Fruit fly (Drosophila melanogaster) whole organism, embryonic: ENCODE measurements around the gene CG43055.

Experiments used
- Blimp-1 ChIP-seq: fragments of 200-800 bp; sonication (Bioruptor generic); optimal IDR thresholded peaks from 3 replicates; lab custom pipeline; 2018; ENCODE audit warnings: missing biosample characterization, missing genetic modification characterization, mild to moderate bottlenecking, moderate library complexity, missing genetic modification reagents
- CG11093 ChIP-seq: fragments of 200-800 bp; sonication (Bioruptor generic); IDR thresholded peaks from 3 replicates; pipeline ENCODE4 v1.3.6; 2022; ENCODE audit warnings: missing biosample characterization, missing genetic modification characterization
- CG14667 ChIP-seq: fragments of 200-800 bp; sonication (Bioruptor generic); IDR thresholded peaks from 2 replicates; pipeline ENCODE4 v1.3.6; 2022; ENCODE audit warnings: missing biosample characterization, missing genetic modification characterization
- CG15601 ChIP-seq: fragments of 200-800 bp; sonication (Bioruptor generic); optimal IDR thresholded peaks from 3 replicates; lab custom pipeline; 2019; ENCODE audit warnings: missing biosample characterization, mild to moderate bottlenecking, missing genetic modification characterization, moderate library complexity
- CG15696 ChIP-seq: fragments of 200-800 bp; sonication (Bioruptor generic); optimal IDR thresholded peaks from 2 replicates; lab custom pipeline; 2019; ENCODE audit warnings: missing biosample characterization, mild to moderate bottlenecking, missing genetic modification characterization, moderate library complexity
- CG16779 ChIP-seq: fragments of 200-800 bp; sonication (Bioruptor generic); IDR thresholded peaks from 2 replicates; pipeline ENCODE4 v1.3.6; 2022; ENCODE audit warnings: missing biosample characterization, missing genetic modification characterization
- CG33557 ChIP-seq: fragments of 200-800 bp; sonication (Bioruptor generic); optimal IDR thresholded peaks from 2 replicates; lab custom pipeline; 2019; ENCODE audit warnings: missing biosample characterization, mild to moderate bottlenecking, missing genetic modification characterization, moderate library complexity
- CG4424 ChIP-seq: fragments of 200-800 bp; sonication (Bioruptor generic); optimal IDR thresholded peaks from 3 replicates; lab custom pipeline; 2016; ENCODE audit warnings: missing biosample characterization, missing genetic modification characterization
- CG6791 ChIP-seq: fragments of 200-800 bp; sonication (Bioruptor generic); IDR thresholded peaks from 3 replicates; pipeline ENCODE4 v1.3.6; 2022; ENCODE audit warnings: missing biosample characterization, missing genetic modification characterization; ENCODE audit not compliant: partially characterized antibody
- CG7271 ChIP-seq: fragments of 200-800 bp; sonication (Bioruptor generic); optimal IDR thresholded peaks from 2 replicates; lab custom pipeline; 2018; ENCODE audit warnings: missing biosample characterization, mild to moderate bottlenecking, missing genetic modification characterization, moderate library complexity
- CG7839 ChIP-seq: fragments of 200-800 bp; sonication (Bioruptor generic); optimal IDR thresholded peaks from 3 replicates; lab custom pipeline; 2018; ENCODE audit warnings: missing biosample characterization, mild to moderate bottlenecking, missing genetic modification characterization, moderate library complexity
- CG7928 ChIP-seq: fragments of 200-800 bp; sonication (Bioruptor generic); optimal IDR thresholded peaks from 2 replicates; lab custom pipeline; 2017; ENCODE audit warnings: missing biosample characterization, mild to moderate bottlenecking, missing genetic modification characterization
- CG8290 ChIP-seq, 3 experiments: fragments of 200-800 bp; sonication (Bioruptor generic); optimal IDR thresholded peaks; 2 replicates each; lab custom pipeline; 2016 to 2019; ENCODE audit warnings: missing biosample characterization in 3 of 3, missing genetic modification characterization in 3 of 3, mild to moderate bottlenecking in 2 of 3, moderate library complexity in 1 of 3
- Camta ChIP-seq: fragments of 200-800 bp; sonication (Bioruptor generic); optimal IDR thresholded peaks from 2 replicates; lab custom pipeline; 2016; ENCODE audit warnings: missing biosample characterization, missing genetic modification characterization
- Dip3 ChIP-seq: fragments of 200-800 bp; sonication (Bioruptor generic); optimal IDR thresholded peaks from 3 replicates; lab custom pipeline; 2016; ENCODE audit warnings: missing biosample characterization, missing genetic modification characterization
- Ets65A ChIP-seq: fragments of 200-800 bp; sonication (Bioruptor generic); peaks from one replicate; lab custom pipeline; 2016; ENCODE audit warnings: missing biosample characterization, missing genetic modification characterization
- Fer3 ChIP-seq: fragments of 200-800 bp; sonication (Bioruptor generic); optimal IDR thresholded peaks from 2 replicates; lab custom pipeline; 2018; ENCODE audit warnings: missing biosample characterization, mild to moderate bottlenecking, missing genetic modification characterization, moderate library complexity
- Hmr ChIP-seq: fragments of 200-800 bp; sonication (Bioruptor generic); optimal IDR thresholded peaks from 3 replicates; lab custom pipeline; 2017; ENCODE audit warnings: mild to moderate bottlenecking, missing biosample characterization, missing genetic modification reagents, missing genetic modification characterization
- Hmx ChIP-seq: fragments of 200-800 bp; sonication (Bioruptor generic); optimal IDR thresholded peaks from 2 replicates; lab custom pipeline; 2016; ENCODE audit warnings: missing biosample characterization, missing genetic modification characterization
- Med ChIP-seq: fragments of 200-800 bp; sonication (Bioruptor generic); peaks from one replicate; lab custom pipeline; 2016; ENCODE audit warnings: missing biosample characterization, missing genetic modification characterization, mild to moderate bottlenecking, inconsistent platforms, moderate library complexity
- Nf-YA ChIP-seq: fragments of 200-800 bp; sonication (Bioruptor generic); IDR thresholded peaks from 2 replicates; pipeline ENCODE4 v1.3.6; 2022; ENCODE audit warnings: missing biosample characterization, missing genetic modification characterization
- NfI ChIP-seq: fragments of 200-800 bp; sonication (Bioruptor generic); optimal IDR thresholded peaks from 3 replicates; lab custom pipeline; 2018; ENCODE audit warnings: missing biosample characterization, mild to moderate bottlenecking, missing genetic modification characterization, moderate library complexity
- Poxn ChIP-seq: fragments of 200-800 bp; sonication (Bioruptor generic); IDR thresholded peaks from 2 replicates; pipeline ENCODE4 v1.3.6; 2022; ENCODE audit warnings: missing biosample characterization, missing genetic modification characterization
- Spps ChIP-seq: fragments of 200-800 bp; sonication (Bioruptor generic); optimal IDR thresholded peaks from 2 replicates; lab custom pipeline; 2018; ENCODE audit warnings: missing biosample characterization, mild to moderate bottlenecking, missing genetic modification characterization
- Vsx1 ChIP-seq: fragments of 200-800 bp; sonication (Bioruptor generic); optimal IDR thresholded peaks from 2 replicates; lab custom pipeline; 2017; ENCODE audit warnings: missing biosample characterization, mild to moderate bottlenecking, missing genetic modification characterization, missing genetic modification reagents
- ap ChIP-seq: fragments of 200-800 bp; sonication (Bioruptor generic); IDR thresholded peaks from 2 replicates; pipeline ENCODE4 v1.3.6; 2022; ENCODE audit warnings: missing biosample characterization, missing genetic modification characterization
- az2 ChIP-seq: fragments of 200-800 bp; sonication (Bioruptor generic); optimal IDR thresholded peaks from 3 replicates; lab custom pipeline; 2016; ENCODE audit warnings: missing biosample characterization, missing genetic modification characterization
- cad ChIP-seq: fragments of >200 bp; optimal IDR thresholded peaks from 2 replicates; lab custom pipeline; 2017; ENCODE audit warnings: missing biosample characterization, missing genetic modification characterization
- exex ChIP-seq: fragments of 200-800 bp; sonication (Bioruptor generic); optimal IDR thresholded peaks from 4 replicates; lab custom pipeline; 2018; ENCODE audit warnings: missing biosample characterization, mild to moderate bottlenecking, missing genetic modification characterization, moderate library complexity
- eyg ChIP-seq: fragments of 200-800 bp; sonication (Bioruptor generic); optimal IDR thresholded peaks from 3 replicates; lab custom pipeline; 2016; ENCODE audit warnings: missing biosample characterization, missing genetic modification characterization
- gcm ChIP-seq: fragments of 200-800 bp; sonication (Bioruptor generic); optimal IDR thresholded peaks from 2 replicates; lab custom pipeline; 2019; ENCODE audit warnings: missing biosample characterization, mild to moderate bottlenecking, missing genetic modification characterization, moderate library complexity
- grn ChIP-seq: fragments of 200-800 bp; sonication (Bioruptor generic); optimal IDR thresholded peaks from 3 replicates; lab custom pipeline; 2017; ENCODE audit warnings: missing biosample characterization, missing genetic modification characterization
- gt ChIP-seq: fragments of 200-800 bp; sonication (Bioruptor generic); IDR thresholded peaks from 2 replicates; pipeline ENCODE4 v1.3.6; 2022; ENCODE audit warnings: missing biosample characterization, missing genetic modification characterization
- lab ChIP-seq: fragments of 200-800 bp; sonication (Bioruptor generic); optimal IDR thresholded peaks from 3 replicates; lab custom pipeline; 2017; ENCODE audit warnings: missing biosample characterization, missing genetic modification characterization, mild to moderate bottlenecking, moderate library complexity, missing genetic modification reagents
- lola ChIP-seq, 3 experiments: fragments of >200 bp in 2 of 3; fragments of 200-800 bp in 1 of 3; sonication (Bioruptor generic) in 1 of 3; optimal IDR thresholded peaks; 2 replicates each; lab custom pipeline; 2017 to 2019; ENCODE audit warnings: missing biosample characterization in 3 of 3, missing genetic modification characterization in 3 of 3, mild to moderate bottlenecking in 1 of 3, moderate library complexity in 1 of 3
- oc ChIP-seq: fragments of 200-800 bp; sonication (Bioruptor generic); optimal IDR thresholded peaks from 2 replicates; lab custom pipeline; 2018; ENCODE audit warnings: missing biosample characterization, mild to moderate bottlenecking, missing genetic modification characterization, moderate library complexity
- onecut ChIP-seq: fragments of 200-800 bp; sonication (Bioruptor generic); IDR thresholded peaks from 2 replicates; pipeline ENCODE4 v1.3.6; 2022; ENCODE audit warnings: missing biosample characterization, missing genetic modification characterization
- prd ChIP-seq, 3 experiments: fragments of >200 bp in 2 of 3; fragments of 200-800 bp in 1 of 3; sonication (Bioruptor generic) in 1 of 3; optimal IDR thresholded peaks in 2 of 3; IDR thresholded peaks in 1 of 3; 2 replicates in 2 of 3; 3 replicates in 1 of 3; pipeline versions ENCODE4 v1.3.6 to Lab custom; 2017 to 2022; ENCODE audit warnings: missing biosample characterization in 1 of 3, missing genetic modification characterization in 1 of 3
- sd ChIP-seq: fragments of 200-800 bp; sonication (Bioruptor generic); optimal IDR thresholded peaks from 3 replicates; lab custom pipeline; 2018; ENCODE audit warnings: missing biosample characterization, mild to moderate bottlenecking, missing genetic modification characterization, moderate library complexity
- sens ChIP-seq: fragments of 200-800 bp; sonication (Bioruptor generic); peaks from one replicate; lab custom pipeline; 2016; ENCODE audit warnings: missing biosample characterization, missing genetic modification characterization
- sens-2 ChIP-seq: fragments of 200-800 bp; sonication (Bioruptor generic); IDR thresholded peaks from 2 replicates; pipeline ENCODE4 v1.3.6; 2022; ENCODE audit warnings: missing biosample characterization, missing genetic modification characterization
- sisA ChIP-seq: fragments of 200-800 bp; sonication (Bioruptor generic); IDR thresholded peaks from 2 replicates; pipeline ENCODE4 v1.3.6; 2022; ENCODE audit warnings: missing biosample characterization, missing genetic modification characterization
- sqz ChIP-seq: fragments of 200-800 bp; sonication (Bioruptor generic); optimal IDR thresholded peaks from 3 replicates; lab custom pipeline; 2018; ENCODE audit warnings: missing biosample characterization, mild to moderate bottlenecking, missing genetic modification characterization
- sug ChIP-seq: fragments of 200-800 bp; optimal IDR thresholded peaks from 2 replicates; lab custom pipeline; 2019; ENCODE audit warnings: missing biosample characterization, mild to moderate bottlenecking, missing genetic modification characterization, moderate library complexity
- twi ChIP-seq: fragments of 200-800 bp; optimal IDR thresholded peaks from 2 replicates; lab custom pipeline; 2019; ENCODE audit warnings: missing biosample characterization, mild to moderate bottlenecking, missing genetic modification characterization, moderate library complexity
- zfh1 ChIP-seq: fragments of 200-800 bp; sonication (Bioruptor generic); IDR thresholded peaks from 3 replicates; pipeline ENCODE4 v1.3.6; 2022; ENCODE audit warnings: missing biosample characterization, missing genetic modification characterization

CG43055 gene

dm6 chr2L:4371516-4372136, 39.3 kb upstream of the CG43055 start (continued):
- no peak for TF ChIP-seq prd (optimal IDR thresholded peaks at IDR 0.05; lab: Kevin White, UChicago)
- TF ChIP-seq prd (GFP tag; IDR thresholded peaks at IDR 0.05; lab: Robert Waterston, UW) = peak; percentile 65; the same call in 2 of the 3 replicates
- no peak for TF ChIP-seq ap
- peak; percentile 44 for TF ChIP-seq CG7271 (tag; lab: Kevin White, UChicago)
- no peak for TF ChIP-seq CG7928
- peak; percentile 28 for TF ChIP-seq CG8290 (GFP tag; optimal IDR thresholded peaks at IDR 0.05; lab: Kevin White, UChicago)
- peak; percentile 11 to 57 for TF ChIP-seq CG8290 (tag; optimal IDR thresholded peaks at IDR 0.05; lab: Kevin White, UChicago)
- TF ChIP-seq Hmr = peak; percentile 22
- TF ChIP-seq zfh1 (GFP tag; lab: Robert Waterston, UW) = peak; percentile 18; the same call in 1 of the 3 replicates
- peak; percentile 75 for TF ChIP-seq oc (tag; lab: Kevin White, UChicago)
- TF ChIP-seq Nf-YA (GFP tag; lab: Robert Waterston, UW) = no peak
- TF ChIP-seq grn (GFP tag; lab: Kevin White, UChicago) = no peak
- TF ChIP-seq onecut = peak; percentile 48; the same call in 1 of the 2 replicates
- peak; percentile 92 for TF ChIP-seq CG15696
- TF ChIP-seq NfI (GFP tag; lab: Kevin White, UChicago) = peak; percentile 3
- TF ChIP-seq Hmx = no peak
- no peak for TF ChIP-seq Fer3 (tag; lab: Kevin White, UChicago)
- TF ChIP-seq Ets65A (GFP tag; lab: Kevin White, UChicago) = peak; percentile 84
- TF ChIP-seq az2 = peak; percentile 63
- TF ChIP-seq Poxn (GFP tag; lab: Robert Waterston, UW) = no peak
- peak; percentile 74 for TF ChIP-seq Spps (tag; lab: Kevin White, UChicago)
- TF ChIP-seq twi (tag; lab: Kevin White, UChicago) = peak; percentile 78
- no peak for TF ChIP-seq cad (GFP tag; lab: Kevin White, UChicago)
- TF ChIP-seq Blimp-1 (GFP tag; lab: Kevin White, UChicago) = peak; percentile 59
- TF ChIP-seq CG6791 (GFP tag; lab: Robert Waterston, UW) = peak; percentile 51; the same call in 2 of the 3 replicates
- TF ChIP-seq CG4424 (GFP tag; lab: Kevin White, UChicago) = peak; percentile 75
- no peak for TF ChIP-seq Dip3 (GFP tag; lab: Kevin White, UChicago)
- peak in 1 of 3 experiments; percentile 88 for TF ChIP-seq lola (GFP tag; optimal IDR thresholded peaks at IDR 0.05; lab: Kevin White, UChicago)
- TF ChIP-seq sisA (GFP tag; lab: Robert Waterston, UW) = peak; percentile 31; the same call in 1 of the 2 replicates
- TF ChIP-seq Camta (GFP tag; lab: Kevin White, UChicago) = no peak
- TF ChIP-seq CG7839 (tag; lab: Kevin White, UChicago) = peak; percentile 75
- peak; percentile 92 for TF ChIP-seq CG33557
- TF ChIP-seq, all 482 proteins: peak for 241

dm6 chr2L:4372802-4373570, 38.0 kb upstream of the CG43055 start:
- TF ChIP-seq sug (tag; lab: Kevin White, UChicago) (no peak), gt (GFP tag; lab: Robert Waterston, UW) (no peak), exex (tag; lab: Kevin White, UChicago) (peak; percentile 44), Vsx1 (GFP tag; lab: Kevin White, UChicago) (peak; percentile 4), CG14667 (no peak), sens-2 (GFP tag; lab: Robert Waterston, UW) (peak; percentile 56; the same call in 1 of the 2 replicates), CG15601 (tag; lab: Kevin White, UChicago) (peak; percentile 28), sqz (GFP tag; lab: Kevin White, UChicago) (no peak), eyg (GFP tag; lab: Kevin White, UChicago) (no peak), sens (GFP tag; lab: Kevin White, UChicago) (peak; percentile 54), gcm (GFP tag; lab: Kevin White, UChicago) (peak; percentile 48), CG11093 (no peak), grn (GFP tag; lab: Kevin White, UChicago) (peak; percentile 95), twi (tag; lab: Kevin White, UChicago) (peak; percentile 96), lab (GFP tag; lab: Kevin White, UChicago) (peak; percentile 22), CG16779 (GFP tag; lab: Robert Waterston, UW) (no peak), sd (peak; percentile 57), Med (peak; percentile 56)
